Fruit fly (Drosophila melanogaster): ENCODE measurements around the gene sas.

Gene sas

DNA sequence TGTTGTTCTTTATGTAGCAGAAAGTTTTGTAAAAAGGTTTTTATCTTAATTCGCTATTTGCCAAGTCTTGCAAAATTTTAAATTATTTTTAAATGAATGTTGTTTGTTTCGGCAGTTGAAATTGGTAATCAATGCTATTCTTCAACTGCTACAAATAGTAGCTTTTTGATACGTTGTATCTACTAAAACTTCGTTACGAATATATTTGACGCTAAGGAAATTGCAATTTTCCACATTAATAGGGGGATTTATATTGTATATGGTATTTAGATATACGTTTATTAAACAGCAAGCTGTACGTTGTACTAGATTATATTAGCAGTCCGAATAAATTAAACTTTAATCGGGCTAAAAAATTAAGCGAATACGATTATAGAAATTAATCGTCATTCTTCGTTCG is 31.3 kb upstream of the sas start, which contains the start of gene CG31493:
CG31493 (plus strand) TSS at position 301 of the 400 bp plus-strand sequence.
- TF ChIP-seq psq (optimal IDR thresholded peaks at IDR 0.05): no peak
- no peak for TF ChIP-seq EcR (GFP tag; optimal IDR thresholded peaks at IDR 0.05)
- no peak for TF ChIP-seq usp (GFP tag; optimal IDR thresholded peaks at IDR 0.05)
- no peak for TF ChIP-seq Dll (optimal IDR thresholded peaks at IDR 0.05)
- TF ChIP-seq CG8478 (optimal IDR thresholded peaks at IDR 0.05): no peak
- TF ChIP-seq pan (optimal IDR thresholded peaks at IDR 0.05): no peak

DNA sequence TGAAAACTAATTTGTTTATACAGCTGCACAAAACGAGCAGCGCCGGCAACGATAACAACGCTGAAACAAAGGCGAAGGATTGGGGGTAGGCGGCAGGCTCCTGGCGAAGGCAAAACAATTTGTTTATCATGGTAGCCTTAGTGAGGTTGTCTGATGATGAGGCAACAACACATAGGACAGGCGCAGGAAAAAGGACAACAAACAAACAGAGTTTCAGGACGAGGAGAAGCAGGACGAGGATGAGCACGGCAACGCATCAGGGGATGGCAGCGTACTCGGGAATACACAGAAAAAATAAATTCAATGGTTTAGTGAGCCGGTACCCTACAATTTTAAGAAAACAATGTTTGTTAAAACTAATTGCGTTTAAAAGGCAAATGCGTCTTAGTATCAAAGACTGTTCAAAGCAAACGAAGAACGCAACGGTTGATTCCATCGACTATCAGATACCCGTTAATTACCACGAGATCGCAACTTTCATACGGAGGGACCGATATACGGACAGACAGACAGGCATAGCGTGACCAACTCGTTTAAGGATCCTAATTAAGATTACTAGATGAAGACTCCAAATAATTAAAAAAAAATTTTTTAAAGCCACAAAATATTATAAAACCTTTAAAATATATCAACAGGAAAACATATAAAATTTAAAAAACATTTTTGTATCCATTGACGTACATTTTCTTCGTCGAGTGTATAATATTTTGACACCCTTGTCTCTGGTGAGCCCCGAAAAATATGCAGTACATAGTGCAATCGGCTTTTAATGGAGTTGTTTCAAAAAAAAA is 27.7 kb upstream of the sas start:
- TF ChIP-seq psq (optimal IDR thresholded peaks at IDR 0.05) (no peak), CG8478 (optimal IDR thresholded peaks at IDR 0.05) (no peak), pan (optimal IDR thresholded peaks at IDR 0.05) (no peak), usp (GFP tag; optimal IDR thresholded peaks at IDR 0.05) (no peak), Dll (optimal IDR thresholded peaks at IDR 0.05) (no peak), EcR (GFP tag; optimal IDR thresholded peaks at IDR 0.05) (no peak)

DNA sequence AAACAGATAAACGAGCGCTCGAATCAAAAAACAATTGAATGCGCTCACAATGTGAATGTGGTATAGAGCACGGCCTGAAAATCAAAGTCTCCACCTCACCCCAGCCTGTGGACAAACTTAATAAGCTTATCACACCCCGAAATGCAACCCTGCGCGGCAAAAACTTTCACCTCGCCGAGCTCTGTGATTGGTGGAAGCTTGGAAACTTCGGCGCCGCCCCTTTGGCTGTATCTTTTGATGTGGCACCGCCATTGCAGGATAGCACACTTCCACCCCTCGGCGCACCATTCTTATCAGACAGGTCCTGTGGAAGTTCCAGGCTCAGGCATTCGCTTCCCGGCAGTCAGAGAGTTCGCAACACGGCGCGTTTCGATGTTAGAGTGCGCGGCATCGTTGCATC is 26.7 kb upstream of the sas start, which contains the start of gene Fer1:
Fer1 (plus strand) TSS at position 326 of the 400 bp plus-strand sequence.
- TF ChIP-seq CG8478 (optimal IDR thresholded peaks at IDR 0.05): no peak
- TF ChIP-seq usp (GFP tag; optimal IDR thresholded peaks at IDR 0.05): no peak
- no peak for TF ChIP-seq pan (optimal IDR thresholded peaks at IDR 0.05)
- no peak for TF ChIP-seq Dll (optimal IDR thresholded peaks at IDR 0.05)
- TF ChIP-seq EcR (GFP tag; optimal IDR thresholded peaks at IDR 0.05): no peak
- no peak for TF ChIP-seq psq (optimal IDR thresholded peaks at IDR 0.05)

DNA sequence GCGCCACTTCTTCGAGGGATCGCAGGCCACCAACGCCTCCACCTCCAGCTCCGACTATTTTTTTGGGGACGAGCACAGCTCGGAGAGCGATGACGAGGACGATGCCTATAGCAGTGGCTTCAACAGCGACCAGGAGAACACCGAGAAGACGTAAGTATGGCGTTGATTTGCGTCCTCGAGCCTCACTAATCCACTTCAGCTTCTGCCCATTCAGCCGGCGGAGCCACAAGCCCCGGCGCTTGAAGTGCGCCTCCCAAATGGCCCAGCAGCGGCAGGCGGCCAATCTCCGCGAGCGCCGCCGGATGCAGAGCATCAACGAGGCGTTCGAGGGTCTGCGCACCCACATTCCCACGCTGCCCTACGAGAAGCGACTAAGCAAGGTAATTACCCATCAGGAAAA is 25.4 kb upstream of the sas start:
- TF ChIP-seq CG8478 (optimal IDR thresholded peaks at IDR 0.05) (no peak), pan (optimal IDR thresholded peaks at IDR 0.05) (no peak), Dll (optimal IDR thresholded peaks at IDR 0.05) (no peak), usp (GFP tag; optimal IDR thresholded peaks at IDR 0.05) (no peak), EcR (GFP tag; optimal IDR thresholded peaks at IDR 0.05) (no peak), psq (optimal IDR thresholded peaks at IDR 0.05) (no peak)

DNA sequence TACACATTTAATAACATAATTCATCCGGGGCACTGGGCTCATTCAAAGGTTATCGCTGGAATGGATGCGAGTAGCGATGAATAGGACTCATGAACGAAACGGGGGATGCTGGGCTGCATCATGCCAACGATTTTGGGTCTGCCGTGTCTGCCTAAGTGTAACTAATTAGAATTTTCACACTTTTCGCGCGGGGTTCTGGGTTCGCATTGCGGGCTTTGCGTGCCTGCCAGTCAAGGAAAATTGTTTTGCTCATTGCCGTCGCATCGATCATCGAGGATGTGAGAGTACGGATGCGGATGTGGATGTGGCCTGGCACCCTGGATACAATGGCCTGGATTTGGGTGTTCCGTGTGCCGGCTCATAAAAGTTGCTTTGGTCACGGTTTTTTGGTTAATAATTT is 24.6 kb upstream of the sas start:
- TF ChIP-seq usp (GFP tag; optimal IDR thresholded peaks at IDR 0.05) (no peak), EcR (GFP tag; optimal IDR thresholded peaks at IDR 0.05) (no peak), Dll (optimal IDR thresholded peaks at IDR 0.05) (no peak), pan (optimal IDR thresholded peaks at IDR 0.05) (no peak), CG8478 (optimal IDR thresholded peaks at IDR 0.05) (no peak), psq (optimal IDR thresholded peaks at IDR 0.05) (no peak)

DNA sequence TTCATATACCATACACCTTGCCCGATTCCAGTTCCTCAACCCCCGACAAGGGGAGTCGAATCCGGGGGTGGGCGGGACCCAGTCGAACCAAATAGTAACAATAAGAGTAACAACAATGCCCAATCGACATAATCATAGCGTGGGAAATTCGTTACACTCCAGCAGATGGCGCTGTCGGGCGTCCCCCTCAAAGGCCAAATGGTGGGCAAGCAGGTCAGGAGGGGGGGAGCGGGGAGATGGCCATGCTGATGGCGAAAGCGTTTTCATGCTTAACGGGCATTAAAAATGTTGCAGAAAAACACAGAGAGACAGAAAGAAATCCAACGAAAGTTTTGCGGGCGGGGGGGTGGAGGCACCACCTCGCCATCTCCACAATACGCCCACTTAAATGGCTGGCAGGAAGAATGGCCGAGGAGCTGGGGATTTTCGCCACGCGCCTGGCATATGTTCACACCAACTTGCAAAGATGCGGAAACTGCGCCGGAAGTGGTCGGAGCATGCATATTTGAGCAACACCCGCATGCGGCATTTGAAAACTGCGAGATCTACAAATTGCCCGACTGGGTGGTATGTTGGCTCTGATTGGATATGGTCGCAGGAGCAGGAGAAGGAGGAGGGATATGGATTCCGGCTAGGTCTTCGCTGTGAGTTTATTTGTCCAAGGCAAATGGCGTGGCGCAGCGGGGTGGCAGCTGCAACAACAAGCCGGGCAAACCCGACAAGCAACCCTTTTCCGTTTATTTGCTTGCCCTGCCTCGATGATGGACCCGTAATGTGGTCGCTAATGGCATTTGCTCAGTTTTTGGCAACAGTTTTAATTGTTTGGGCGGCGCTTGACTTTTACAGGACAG is 23.2 kb upstream of the sas start:
- TF ChIP-seq CG8478 (optimal IDR thresholded peaks at IDR 0.05) (no peak), usp (GFP tag; optimal IDR thresholded peaks at IDR 0.05) (no peak), EcR (GFP tag; optimal IDR thresholded peaks at IDR 0.05) (no peak), Dll (optimal IDR thresholded peaks at IDR 0.05) (no peak), psq (optimal IDR thresholded peaks at IDR 0.05) (no peak), pan (optimal IDR thresholded peaks at IDR 0.05) (no peak)

DNA sequence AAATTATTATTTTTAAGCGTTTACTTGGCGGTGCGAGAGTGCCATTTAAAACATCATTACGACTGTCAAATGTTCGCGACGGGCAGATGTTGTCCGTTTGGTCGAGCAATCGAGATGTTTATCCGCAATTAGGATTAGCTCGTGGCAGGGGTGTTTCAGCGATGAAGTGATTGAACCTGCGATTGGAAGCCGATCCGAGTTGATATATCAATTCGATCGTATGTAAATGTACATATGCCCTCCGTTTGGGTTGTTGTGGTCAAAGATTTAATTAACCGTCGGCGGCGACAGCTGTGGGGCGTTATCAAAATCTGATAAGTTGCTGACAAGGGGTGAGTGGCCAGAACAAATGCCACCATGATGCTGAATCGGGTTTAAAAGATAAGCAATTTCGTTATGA is 20.0 kb upstream of the sas start:
- TF ChIP-seq pan (optimal IDR thresholded peaks at IDR 0.05) (no peak), Dll (optimal IDR thresholded peaks at IDR 0.05) (no peak), usp (GFP tag; optimal IDR thresholded peaks at IDR 0.05) (no peak), CG8478 (optimal IDR thresholded peaks at IDR 0.05) (no peak), EcR (GFP tag; optimal IDR thresholded peaks at IDR 0.05) (no peak), psq (optimal IDR thresholded peaks at IDR 0.05) (no peak)

DNA sequence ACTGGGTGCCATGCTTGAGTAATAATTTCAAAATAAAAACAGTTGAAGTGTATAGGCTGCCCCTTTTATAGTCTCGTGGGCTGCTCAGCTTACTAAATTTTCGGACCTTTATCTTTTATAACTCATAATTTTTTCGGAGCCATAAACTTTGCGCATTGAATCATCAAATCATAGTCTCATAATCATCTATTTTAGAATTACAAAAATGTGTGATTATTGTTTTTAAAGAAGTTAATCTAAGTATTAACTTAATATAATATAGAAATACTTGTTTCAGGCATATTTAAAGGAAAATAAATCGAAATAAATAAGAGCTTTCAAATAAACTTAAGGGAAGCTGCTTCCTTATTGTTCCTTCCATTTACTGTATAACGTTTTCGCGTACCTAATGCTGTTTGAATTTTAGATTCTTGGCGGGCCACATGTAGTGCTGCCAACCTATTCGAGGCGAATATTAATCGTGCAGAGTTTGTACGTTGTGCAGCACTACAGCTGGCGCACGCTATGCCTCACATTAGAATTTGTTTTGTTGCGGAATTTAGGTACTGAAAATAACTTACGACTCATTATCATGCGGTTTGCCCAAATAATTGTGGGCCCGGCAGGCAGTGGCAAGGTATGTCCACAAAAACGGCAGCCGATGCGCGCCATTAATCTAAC is 18.2 kb upstream of the sas start, which contains the start of the genes CG14610 and CG2656:
CG14610 (minus strand) TSS at position 51 of the 660 bp plus-strand sequence.
CG2656 (plus strand) TSS at position 480 of the 660 bp plus-strand sequence.
- TF ChIP-seq Dll (optimal IDR thresholded peaks at IDR 0.05): no peak
- no peak for TF ChIP-seq usp (GFP tag; optimal IDR thresholded peaks at IDR 0.05)
- no peak for TF ChIP-seq pan (optimal IDR thresholded peaks at IDR 0.05)
- no peak for TF ChIP-seq EcR (GFP tag; optimal IDR thresholded peaks at IDR 0.05)
- TF ChIP-seq CG8478 (optimal IDR thresholded peaks at IDR 0.05): no peak
- TF ChIP-seq psq (optimal IDR thresholded peaks at IDR 0.05): no peak

DNA sequence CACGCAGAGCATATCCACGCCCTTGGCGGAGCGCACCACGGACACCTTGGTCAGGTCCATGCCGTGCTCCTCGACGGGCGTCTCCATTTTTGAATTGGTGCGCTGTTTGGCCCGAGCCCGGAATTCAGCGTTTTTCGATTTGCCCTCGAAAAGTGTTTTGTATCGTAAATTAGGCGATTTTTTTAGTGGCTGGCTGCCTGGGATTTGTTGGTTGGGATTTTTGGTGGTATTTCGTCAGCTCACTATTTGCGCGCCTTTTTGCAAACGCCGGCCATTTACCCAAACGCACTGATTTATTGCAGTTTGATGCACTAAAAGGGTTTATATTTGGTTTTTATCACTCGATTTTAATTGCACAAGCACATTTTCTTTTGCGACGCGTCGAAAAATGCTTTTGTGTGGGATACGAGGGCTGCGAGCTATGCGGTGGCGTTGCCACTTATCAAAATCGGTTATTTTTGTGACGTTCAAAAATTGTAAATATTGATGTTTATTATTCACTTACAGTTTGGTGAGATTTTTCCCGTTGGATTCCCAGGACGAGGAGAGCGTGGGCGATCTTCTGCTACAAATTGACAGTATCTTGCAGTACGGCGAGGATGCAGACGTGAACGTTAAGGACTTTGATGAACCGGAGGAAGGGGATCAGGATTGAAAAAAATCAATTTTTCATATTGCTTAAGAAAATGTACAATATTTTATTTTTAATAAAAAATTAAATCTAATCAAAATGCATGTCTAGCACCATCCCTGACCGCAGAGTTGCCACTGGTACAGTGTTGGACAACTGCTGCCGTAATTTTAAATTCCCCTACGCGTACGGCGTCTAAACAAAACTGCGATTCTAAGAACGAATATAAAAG is 11.8 kb upstream of the sas start, which contains the start of the genes gfzf and Sas-4:
gfzf (minus strand) TSS at position 425 of the 863 bp plus-strand sequence.
Sas-4 (plus strand) TSS at position 824 of the 863 bp plus-strand sequence.
- TF ChIP-seq EcR (GFP tag; optimal IDR thresholded peaks at IDR 0.05) (no peak), pan (optimal IDR thresholded peaks at IDR 0.05) (no peak), Dll (optimal IDR thresholded peaks at IDR 0.05) (no peak), CG8478 (optimal IDR thresholded peaks at IDR 0.05) (no peak), usp (GFP tag; optimal IDR thresholded peaks at IDR 0.05) (no peak), psq (optimal IDR thresholded peaks at IDR 0.05) (no peak)

DNA sequence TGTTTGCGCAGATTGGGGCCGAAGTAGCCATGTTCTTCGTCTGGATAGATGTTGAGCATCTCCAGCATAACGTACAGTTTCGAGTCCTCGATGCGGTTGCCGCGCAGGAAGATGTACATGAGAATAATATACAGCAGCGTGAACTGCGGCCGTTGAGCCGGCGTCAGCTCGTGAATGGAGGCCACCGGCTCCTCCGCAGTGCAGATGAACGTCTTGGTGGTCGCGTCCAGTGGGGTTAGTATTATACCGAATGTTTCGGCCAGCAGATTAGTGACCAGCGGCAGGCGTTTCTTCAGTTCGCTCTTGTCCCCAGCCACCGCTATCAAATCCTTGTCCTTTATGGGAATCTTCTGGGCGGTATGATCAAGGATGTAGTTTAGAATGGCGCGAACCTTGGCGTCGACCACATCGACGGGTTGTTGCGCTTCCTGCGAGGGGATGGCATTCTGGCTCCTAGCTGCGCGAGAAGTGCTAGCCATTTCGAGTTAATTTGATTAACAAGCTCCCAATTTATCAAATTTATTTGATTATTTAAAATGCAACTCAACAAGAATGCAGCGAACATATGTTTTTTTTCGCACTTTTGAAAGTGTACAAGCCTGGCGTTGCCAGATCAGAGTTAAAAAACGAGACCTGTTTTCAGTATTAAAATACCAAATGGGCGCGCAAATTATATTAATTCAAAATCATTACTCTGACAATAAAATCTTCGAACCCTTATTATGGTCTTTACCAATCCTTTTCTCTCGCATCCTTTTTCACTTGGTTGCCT is 7.8 kb upstream of the sas start, which contains the start of gene MAGE:
MAGE (minus strand) TSS at position 595 of the 772 bp plus-strand sequence.
- no peak for TF ChIP-seq pan (optimal IDR thresholded peaks at IDR 0.05)
- no peak for TF ChIP-seq Dll (optimal IDR thresholded peaks at IDR 0.05)
- no peak for TF ChIP-seq CG8478 (optimal IDR thresholded peaks at IDR 0.05)
- no peak for TF ChIP-seq psq (optimal IDR thresholded peaks at IDR 0.05)
- TF ChIP-seq usp (GFP tag; optimal IDR thresholded peaks at IDR 0.05): no peak
- TF ChIP-seq EcR (GFP tag; optimal IDR thresholded peaks at IDR 0.05): no peak
